Worm (Caenorhabditis elegans) whole organism, L4 larva: ENCODE measurements around the gene smc-6.
A peak's percentile ranks its signal among the peaks of the same experiment; 100 is the strongest.
"Not testable (repeated sequence)": the region's sequence is repeated elsewhere in the genome, so short reads cannot be mapped to it uniquely, and the experiment has no call there.

Experiments
- F37D6.2 ChIP-seq: sonication (generic microtip); optimal IDR thresholded peaks from 2 replicates; lab custom pipeline; 2016; ENCODE audit warnings: mild to moderate bottlenecking, missing genetic modification characterization, missing compliant biosample characterization
- Y5F2A.4 ChIP-seq: fragments of 200-800 bp; sonication (Bioruptor generic); optimal IDR thresholded peaks from 2 replicates; lab custom pipeline; 2018; ENCODE audit warnings: mild to moderate bottlenecking, missing genetic modification characterization, missing compliant biosample characterization
- aha-1 ChIP-seq: fragments of 150-350 bp; peaks from one replicate; lab custom pipeline; 2014; ENCODE audit warnings: missing biosample characterization, missing genetic modification characterization
- ceh-62 ChIP-seq: sonication (generic microtip); optimal IDR thresholded peaks from 2 replicates; lab custom pipeline; 2017; ENCODE audit warnings: missing biosample characterization, missing genetic modification characterization
- ces-1 ChIP-seq: fragments of 150-350 bp; sonication (generic microtip); optimal IDR thresholded peaks from 4 replicates; lab custom pipeline; 2014; ENCODE audit warnings: missing biosample characterization, missing genetic modification reagents, missing genetic modification characterization
- daf-19 ChIP-seq: fragments of 200-800 bp; sonication (Bioruptor generic); conservative IDR thresholded peaks from 2 replicates; pipeline ENCODE4 v1.3.6; 2022; ENCODE audit warnings: missing genetic modification characterization, missing compliant biosample characterization
- dmd-6 ChIP-seq: fragments of 200-800 bp; sonication (Bioruptor generic); IDR thresholded peaks from 2 replicates; pipeline ENCODE4 v1.3.6; 2022; ENCODE audit warnings: missing genetic modification reagents, missing genetic modification characterization, missing compliant biosample characterization
- duxl-1 ChIP-seq: sonication (generic microtip); optimal IDR thresholded peaks from 2 replicates; lab custom pipeline; 2016; ENCODE audit warnings: mild to moderate bottlenecking, missing genetic modification characterization, moderate library complexity, missing compliant biosample characterization; ENCODE audit not compliant: poor library complexity
- dve-1 ChIP-seq: sonication (generic microtip); optimal IDR thresholded peaks from 2 replicates; lab custom pipeline; 2017; ENCODE audit warnings: antibody characterized with exemption, mild to moderate bottlenecking, missing genetic modification characterization, missing compliant biosample characterization; ENCODE audit not compliant: insufficient read depth
- egl-27 ChIP-seq: sonication (generic microtip); optimal IDR thresholded peaks from 3 replicates; lab custom pipeline; 2017; ENCODE audit warnings: missing biosample characterization, missing genetic modification reagents, missing genetic modification characterization
- fos-1 ChIP-seq: fragments of 150-350 bp; optimal IDR thresholded peaks from 2 replicates; lab custom pipeline; 2014; ENCODE audit warnings: missing biosample characterization, missing genetic modification characterization
- hlh-11 ChIP-seq: fragments of 200-800 bp; sonication (Bioruptor generic); optimal IDR thresholded peaks from 2 replicates; lab custom pipeline; 2018; ENCODE audit warnings: mild to moderate bottlenecking, missing genetic modification characterization, missing compliant biosample characterization
- hlh-30 ChIP-seq: sonication (generic microtip); optimal IDR thresholded peaks from 2 replicates; lab custom pipeline; 2017; ENCODE audit warnings: antibody characterized with exemption, mild to moderate bottlenecking, missing genetic modification characterization, missing compliant biosample characterization; ENCODE audit not compliant: insufficient read depth
- lim-7 ChIP-seq: fragments of 200-800 bp; sonication (Bioruptor generic); IDR thresholded peaks from 2 replicates; pipeline ENCODE4 v1.3.6; 2022; ENCODE audit warnings: missing genetic modification characterization, missing compliant biosample characterization
- lin-1 ChIP-seq: fragments of 200-800 bp; sonication (Bioruptor generic); IDR thresholded peaks from 2 replicates; pipeline ENCODE4 v1.3.6; 2022; ENCODE audit warnings: missing genetic modification reagents, missing genetic modification characterization, missing compliant biosample characterization
- lin-15B ChIP-seq: fragments of 150-350 bp; sonication (generic microtip); optimal IDR thresholded peaks from 3 replicates; lab custom pipeline; 2014; ENCODE audit warnings: missing biosample characterization, missing genetic modification characterization
- lin-39 ChIP-seq: fragments of 150-350 bp; optimal IDR thresholded peaks from 2 replicates; lab custom pipeline; 2014; ENCODE audit warnings: missing biosample characterization, missing genetic modification reagents, missing genetic modification characterization
- mdt-29 ChIP-seq: fragments of 200-800 bp; sonication (Bioruptor generic); IDR thresholded peaks from 2 replicates; pipeline ENCODE4 v1.3.6; 2022; ENCODE audit warnings: missing genetic modification reagents, missing genetic modification characterization, missing compliant biosample characterization
- mep-1 ChIP-seq: fragments of 150-350 bp; sonication (generic microtip); optimal IDR thresholded peaks from 3 replicates; lab custom pipeline; 2014; ENCODE audit warnings: missing biosample characterization, missing genetic modification characterization
- mxl-2 ChIP-seq: fragments of 200-800 bp; sonication (Bioruptor generic); conservative IDR thresholded peaks from 2 replicates; pipeline ENCODE4 v1.3.6; 2022; ENCODE audit warnings: missing genetic modification reagents, missing genetic modification characterization, missing compliant biosample characterization
- nhr-102 ChIP-seq: sonication (generic microtip); optimal IDR thresholded peaks from 2 replicates; lab custom pipeline; 2016; ENCODE audit warnings: mild to moderate bottlenecking, missing genetic modification characterization, moderate library complexity, missing compliant biosample characterization
- nhr-48 ChIP-seq: sonication (generic microtip); optimal IDR thresholded peaks from 2 replicates; lab custom pipeline; 2016; ENCODE audit warnings: mild to moderate bottlenecking, missing genetic modification characterization, missing compliant biosample characterization
- nhr-77 ChIP-seq: fragments of 150-350 bp; optimal IDR thresholded peaks from 2 replicates; lab custom pipeline; 2014; ENCODE audit warnings: missing biosample characterization, missing genetic modification characterization
- pha-4 ChIP-seq, 2 experiments: fragments of 150-350 bp in 1 of 2; fragments of 200-800 bp in 1 of 2; sonication (Bioruptor generic) in 1 of 2; IDR thresholded peaks in 1 of 2; optimal IDR thresholded peaks in 1 of 2; 2 replicates each; pipeline versions ENCODE4 v1.3.6 to Lab custom; 2014 to 2022; ENCODE audit warnings: missing genetic modification characterization in 2 of 2, missing genetic modification reagents in 2 of 2, missing biosample characterization in 1 of 2, missing compliant biosample characterization in 1 of 2
- php-3 ChIP-seq: fragments of 200-800 bp; sonication (Bioruptor generic); IDR thresholded peaks from 2 replicates; pipeline ENCODE4 v1.3.6; 2022; ENCODE audit warnings: missing genetic modification reagents, missing genetic modification characterization, missing compliant biosample characterization
- rbr-2 ChIP-seq: sonication (generic microtip); optimal IDR thresholded peaks from 2 replicates; lab custom pipeline; 2016; ENCODE audit warnings: missing genotype, missing genetic modification characterization, missing compliant biosample characterization
- saeg-2 ChIP-seq: fragments of 200-800 bp; sonication (Bioruptor generic); IDR thresholded peaks from 2 replicates; pipeline ENCODE4 v1.3.6; 2022; ENCODE audit warnings: missing genetic modification reagents, missing genetic modification characterization, missing compliant biosample characterization
- set-16 ChIP-seq: fragments of 200-800 bp; sonication (Bioruptor generic); IDR thresholded peaks from 2 replicates; pipeline ENCODE4 v1.3.6; 2022; ENCODE audit warnings: missing genetic modification reagents, missing genetic modification characterization, missing compliant biosample characterization
- skn-1 ChIP-seq: fragments of 150-350 bp; optimal IDR thresholded peaks from 2 replicates; lab custom pipeline; 2014; ENCODE audit warnings: missing biosample characterization, missing genetic modification characterization
- snpc-1.2 ChIP-seq: fragments of 200-800 bp; sonication (Bioruptor generic); IDR thresholded peaks from 2 replicates; pipeline ENCODE4 v1.3.6; 2022; ENCODE audit warnings: missing genetic modification reagents, missing genetic modification characterization, missing compliant biosample characterization
- snpc-4 ChIP-seq: fragments of 150-350 bp; optimal IDR thresholded peaks from 2 replicates; lab custom pipeline; 2014; ENCODE audit warnings: missing biosample characterization, missing genetic modification characterization
- tag-97 ChIP-seq: fragments of 200-800 bp; sonication (Bioruptor generic); IDR thresholded peaks from 2 replicates; pipeline ENCODE4 v1.3.6; 2022; ENCODE audit warnings: missing genetic modification characterization, missing compliant biosample characterization
- vab-7 ChIP-seq: fragments of 200-800 bp; sonication (Bioruptor generic); IDR thresholded peaks from 2 replicates; pipeline ENCODE4 v1.3.6; 2022; ENCODE audit warnings: missing genetic modification reagents, missing genetic modification characterization, missing compliant biosample characterization
- zag-1 ChIP-seq: fragments of 150-350 bp; optimal IDR thresholded peaks from 2 replicates; lab custom pipeline; 2014; ENCODE audit warnings: missing biosample characterization, missing genetic modification characterization
- zfp-2 ChIP-seq: sonication (generic microtip); optimal IDR thresholded peaks from 2 replicates; lab custom pipeline; 2016; ENCODE audit warnings: mild to moderate bottlenecking, missing genetic modification characterization, missing compliant biosample characterization
- ztf-11 ChIP-seq: fragments of 150-350 bp; optimal IDR thresholded peaks from 2 replicates; lab custom pipeline; 2014; ENCODE audit warnings: missing biosample characterization, missing genetic modification characterization

Gene smc-6

DNA sequence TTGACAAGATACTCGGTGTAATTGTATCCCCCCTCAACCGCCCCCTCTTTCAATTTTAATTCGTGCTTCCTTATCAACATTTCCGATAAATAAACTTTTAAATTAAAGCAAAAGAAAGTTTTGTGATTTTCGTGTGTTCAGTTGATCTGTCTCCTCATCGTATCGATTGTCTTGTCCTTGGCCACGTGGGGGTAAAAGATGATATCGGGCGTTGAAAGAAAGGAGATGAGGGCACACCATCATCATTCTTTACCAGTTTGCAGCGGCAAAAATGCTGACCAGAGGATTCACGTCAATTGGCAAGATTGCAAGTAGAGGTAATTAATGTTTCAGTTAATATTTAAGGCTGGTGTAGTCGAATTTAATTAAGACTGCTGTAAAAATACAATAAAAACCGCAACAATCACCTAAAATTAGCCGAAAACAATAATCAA lies 31.2 kb upstream of the smc-6 start, which contains the start of gene F54D5.7 (continued):
- TF ChIP-seq rbr-2 (peak; percentile 28), nhr-102 (no peak), dve-1 (tag; lab: Kevin White, UChicago) (peak; percentile 77), zag-1 (tag; lab: Kevin White, UChicago) (no peak), ztf-11 (no peak), hlh-30 (peak; percentile 80), php-3 (GFP tag; lab: Robert Waterston, UW) (no peak; the same call in 1 of the 2 replicates), mdt-29 (GFP tag; lab: Robert Waterston, UW) (peak; percentile 65; the same call in 1 of the 2 replicates), daf-19 (GFP tag; lab: Robert Waterston, UW) (no peak), aha-1 (tag; lab: Kevin White, UChicago) (peak; percentile 97), vab-7 (GFP tag; lab: Robert Waterston, UW) (no peak), fos-1 (tag; lab: Kevin White, UChicago) (no peak), nhr-77 (tag; lab: Kevin White, UChicago) (no peak), set-16 (GFP tag; lab: Robert Waterston, UW) (no peak), F37D6.2 (tag; lab: Kevin White, UChicago) (no peak), nhr-48 (tag; lab: Kevin White, UChicago) (peak; percentile 3), lin-15B (tag; lab: Kevin White, UChicago) (no peak), tag-97 (no peak), duxl-1 (no peak), snpc-4 (tag; lab: Kevin White, UChicago) (no peak), skn-1 (no peak), snpc-1.2 (GFP tag; lab: Robert Waterston, UW) (peak; percentile 81), ces-1 (GFP tag; lab: Kevin White, UChicago) (no peak), mep-1 (tag; lab: Kevin White, UChicago) (peak; percentile 77), dmd-6 (GFP tag; lab: Robert Waterston, UW) (peak; percentile 55), Y5F2A.4 (GFP tag; lab: Kevin White, UChicago) (no peak), mxl-2 (peak; percentile 65; the same call in 1 of the 2 replicates)

DNA sequence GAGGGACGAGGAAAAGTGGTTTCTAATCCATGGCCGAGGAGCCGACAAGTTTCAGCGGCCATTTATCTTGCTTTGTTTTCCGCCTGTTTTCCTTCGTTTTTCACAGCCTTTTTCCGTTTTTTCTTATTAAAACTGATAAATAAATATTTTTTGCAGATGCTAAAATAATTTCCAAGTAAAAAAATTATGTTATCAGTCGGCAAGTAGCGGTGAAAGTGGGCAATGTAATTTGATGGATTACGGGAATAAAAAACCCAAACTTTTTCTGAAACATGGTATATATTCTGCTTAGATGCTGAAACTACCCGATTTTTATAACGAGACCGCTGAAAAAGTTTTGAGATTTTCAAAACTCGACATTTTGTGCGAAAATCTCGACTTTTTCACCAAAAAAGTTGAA lies 26.5 kb upstream of the smc-6 start, which contains the start of gene dhgd-1:
TSS of gene dhgd-1 (minus strand) at position 101 of the 400 bp plus-strand sequence.
- not testable (repeated sequence) for TF ChIP-seq ces-1 (GFP tag; lab: Kevin White, UChicago); ceh-62 (tag; lab: Kevin White, UChicago); pha-4 (GFP tag; IDR thresholded peaks at IDR 0.05; lab: Robert Waterston, UW); pha-4 (tag; optimal IDR thresholded peaks at IDR 0.05; lab: Kevin White, UChicago)
- TF ChIP-seq, all 104 proteins: peak for 0; not testable (repeated sequence) for 104

DNA sequence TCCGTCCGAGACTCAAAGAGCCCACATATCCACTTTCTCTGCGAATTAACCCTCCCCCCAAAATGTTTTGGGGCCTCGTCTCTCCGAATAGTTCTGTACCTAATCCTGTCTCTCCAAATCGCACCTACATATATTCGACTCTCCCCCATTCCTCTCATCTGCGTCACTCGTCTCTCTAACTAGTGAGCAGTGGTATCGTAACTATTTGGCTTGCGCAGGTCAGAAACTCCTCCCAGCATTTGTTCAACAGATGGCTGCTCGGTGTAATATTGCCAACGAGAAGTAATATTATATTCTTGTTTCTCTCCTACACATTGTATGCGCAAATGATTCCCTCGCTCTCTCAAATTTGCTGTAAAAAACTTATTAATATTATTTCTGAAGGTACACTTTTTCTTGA lies 22.9 kb upstream of the smc-6 start, which contains the start of gene F54D5.24:
TSS of gene F54D5.24 (plus strand) at position 316 of the 400 bp plus-strand sequence.
- TF ChIP-seq lin-39 (no peak), duxl-1 (no peak)

DNA sequence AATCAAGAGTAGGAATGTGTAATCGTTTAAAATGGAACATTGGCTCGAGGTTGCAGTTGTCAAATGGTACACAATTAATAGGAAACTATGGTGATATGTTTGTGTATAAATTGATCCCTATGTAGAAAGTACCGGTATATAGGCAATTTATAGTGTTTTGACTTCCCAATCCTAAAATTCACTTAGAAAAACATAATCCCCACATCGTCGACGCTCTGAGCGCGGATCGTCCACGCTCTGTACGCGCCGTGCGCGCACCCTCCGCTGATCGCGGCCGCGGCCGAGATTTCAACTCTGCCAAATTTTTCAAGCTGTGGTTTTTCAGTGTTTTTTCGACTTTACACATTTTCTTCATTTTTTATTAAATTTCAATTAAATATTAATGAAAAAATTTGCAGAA lies 22.2 kb upstream of the smc-6 start, which contains the start of gene F54D5.17:
TSS of gene F54D5.17 (plus strand) at position 301 of the 400 bp plus-strand sequence.
- TF ChIP-seq zfp-2 (tag; lab: Kevin White, UChicago) (no peak), lim-7 (GFP tag; lab: Robert Waterston, UW) (no peak), ceh-62 (tag; lab: Kevin White, UChicago) (no peak), saeg-2 (GFP tag; lab: Robert Waterston, UW) (no peak), lin-1 (GFP tag; lab: Robert Waterston, UW) (no peak), snpc-4 (tag; lab: Kevin White, UChicago) (no peak), egl-27 (tag; lab: Kevin White, UChicago) (no peak), set-16 (GFP tag; lab: Robert Waterston, UW) (peak; percentile 15; the same call in 1 of the 2 replicates), hlh-11 (no peak)
